Fruit fly (Drosophila melanogaster) whole organism, embryonic: ENCODE results near the gene RabGGTa.

Experiments
- Adf1 ChIP-seq: fragments of 200-800 bp; sonication (Bioruptor generic); IDR thresholded peaks from 2 replicates; pipeline ENCODE4 v1.3.6; 2022; ENCODE audit warnings: missing biosample characterization, missing genetic modification characterization
- Awh ChIP-seq: fragments of 200-800 bp; sonication (Bioruptor generic); IDR thresholded peaks from 2 replicates; pipeline ENCODE4, ENCODE4 v1.3.6; 2022; ENCODE audit warnings: missing biosample characterization, missing genetic modification characterization
- CG10543 ChIP-seq: fragments of 200-800 bp; sonication (Bioruptor generic); optimal IDR thresholded peaks from 3 replicates; lab custom pipeline; 2017; ENCODE audit warnings: missing biosample characterization, mild to moderate bottlenecking, missing genetic modification characterization, moderate library complexity
- CG12391 ChIP-seq: fragments of 200-800 bp; sonication (Bioruptor generic); optimal IDR thresholded peaks from 3 replicates; lab custom pipeline; 2018; ENCODE audit warnings: missing biosample characterization, mild to moderate bottlenecking, missing genetic modification characterization, moderate library complexity
- CG13894 ChIP-seq: fragments of 200-800 bp; sonication (Bioruptor generic); optimal IDR thresholded peaks from 3 replicates; lab custom pipeline; 2018; ENCODE audit warnings: missing biosample characterization, mild to moderate bottlenecking, missing genetic modification characterization, moderate library complexity
- CG1647 ChIP-seq: fragments of 200-800 bp; sonication (Bioruptor generic); optimal IDR thresholded peaks from 3 replicates; lab custom pipeline; 2016; ENCODE audit warnings: missing biosample characterization, missing genetic modification characterization
- CG18599 ChIP-seq: fragments of 200-800 bp; sonication (Bioruptor generic); optimal IDR thresholded peaks from 3 replicates; lab custom pipeline; 2017; ENCODE audit warnings: missing biosample characterization, missing genetic modification characterization, mild to moderate bottlenecking, moderate library complexity, missing genetic modification reagents
- CG18619 ChIP-seq: fragments of 200-800 bp; sonication (Bioruptor generic); optimal IDR thresholded peaks from 3 replicates; lab custom pipeline; 2017; ENCODE audit warnings: missing biosample characterization, mild to moderate bottlenecking, missing genetic modification characterization
- CG3065 ChIP-seq: fragments of 200-800 bp; sonication (Bioruptor generic); optimal IDR thresholded peaks from 2 replicates; lab custom pipeline; 2016; ENCODE audit warnings: missing biosample characterization, missing genetic modification characterization
- CG34376 ChIP-seq: fragments of 200-800 bp; sonication (Bioruptor generic); optimal IDR thresholded peaks from 2 replicates; lab custom pipeline; 2018; ENCODE audit warnings: missing biosample characterization, mild to moderate bottlenecking, missing genetic modification characterization
- CG5953 ChIP-seq: fragments of 200-800 bp; sonication (Bioruptor generic); IDR thresholded peaks from 2 replicates; pipeline ENCODE4 v1.3.6; 2022; ENCODE audit warnings: missing biosample characterization, missing genetic modification characterization
- CG6175 ChIP-seq: fragments of 200-800 bp; sonication (Bioruptor generic); IDR thresholded peaks from 3 replicates; pipeline ENCODE4 v1.3.6; 2022; ENCODE audit warnings: missing biosample characterization, missing genetic modification characterization
- CG7987 ChIP-seq: fragments of 200-800 bp; sonication (Bioruptor generic); optimal IDR thresholded peaks from 2 replicates; lab custom pipeline; 2018; ENCODE audit warnings: missing biosample characterization, mild to moderate bottlenecking, missing genetic modification characterization, moderate library complexity
- CHES-1-like ChIP-seq: fragments of 200-800 bp; sonication (Bioruptor generic); optimal IDR thresholded peaks from 2 replicates; lab custom pipeline; 2016; ENCODE audit warnings: missing biosample characterization, missing genetic modification characterization
- Chrac-16 ChIP-seq: fragments of 200-800 bp; sonication (Bioruptor generic); optimal IDR thresholded peaks from 3 replicates; lab custom pipeline; 2016; ENCODE audit warnings: missing biosample characterization, missing genetic modification characterization
- CoRest ChIP-seq: fragments of 200-800 bp; sonication (Bioruptor generic); optimal IDR thresholded peaks from 3 replicates; lab custom pipeline; 2018; ENCODE audit warnings: missing biosample characterization, mild to moderate bottlenecking, missing genetic modification characterization, moderate library complexity
- Dll ChIP-seq: fragments of 200-800 bp; sonication (Bioruptor generic); IDR thresholded peaks from 4 replicates; pipeline ENCODE4 v1.3.6; 2022; ENCODE audit warnings: missing biosample characterization, missing genetic modification characterization; ENCODE audit not compliant: partially characterized antibody
- Drgx ChIP-seq: fragments of 200-800 bp; sonication (Bioruptor generic); IDR thresholded peaks from 2 replicates; pipeline ENCODE4 v1.3.6; 2022; ENCODE audit warnings: missing biosample characterization, missing genetic modification characterization
- ERR ChIP-seq: fragments of 200-800 bp; sonication (Bioruptor generic); optimal IDR thresholded peaks from 2 replicates; lab custom pipeline; 2016; ENCODE audit warnings: missing biosample characterization, missing genetic modification characterization
- Eip74EF ChIP-seq, 2 experiments: fragments of 200-800 bp in 1 of 2; fragments of >200 bp in 1 of 2; sonication (Bioruptor generic) in 1 of 2; optimal IDR thresholded peaks; 2 replicates each; lab custom pipeline; 2017 to 2019; ENCODE audit warnings: missing biosample characterization in 2 of 2, missing genetic modification characterization in 2 of 2, mild to moderate bottlenecking in 1 of 2, moderate library complexity in 1 of 2
- Med ChIP-seq: fragments of 200-800 bp; sonication (Bioruptor generic); peaks from one replicate; lab custom pipeline; 2016; ENCODE audit warnings: missing biosample characterization, missing genetic modification characterization, mild to moderate bottlenecking, inconsistent platforms, moderate library complexity
- al ChIP-seq: fragments of 200-800 bp; sonication (Bioruptor generic); IDR thresholded peaks from 2 replicates; pipeline ENCODE4 v1.3.6; 2022; ENCODE audit warnings: missing biosample characterization, missing genetic modification characterization
- az2 ChIP-seq: fragments of 200-800 bp; sonication (Bioruptor generic); optimal IDR thresholded peaks from 3 replicates; lab custom pipeline; 2016; ENCODE audit warnings: missing biosample characterization, missing genetic modification characterization
- bbx ChIP-seq: fragments of 200-800 bp; sonication (Bioruptor generic); IDR thresholded peaks from 2 replicates; pipeline ENCODE4 v1.3.6; 2022; ENCODE audit warnings: missing biosample characterization, missing genetic modification characterization; ENCODE audit not compliant: partially characterized antibody
- chif ChIP-seq, 2 experiments: fragments of 200-800 bp; sonication (Bioruptor generic); optimal IDR thresholded peaks; 3 replicates each; lab custom pipeline; 2016; ENCODE audit warnings: missing biosample characterization in 2 of 2, missing genetic modification characterization in 2 of 2
- chinmo ChIP-seq: fragments of 200-800 bp; sonication (Bioruptor generic); IDR thresholded peaks from 4 replicates; pipeline ENCODE4 v1.3.6; 2022; ENCODE audit warnings: missing biosample characterization, missing genetic modification characterization; ENCODE audit not compliant: partially characterized antibody
- crp ChIP-seq, 2 experiments: fragments of 200-800 bp; sonication (Bioruptor generic); optimal IDR thresholded peaks; 2 replicates in 1 of 2; 3 replicates in 1 of 2; lab custom pipeline; 2017; ENCODE audit warnings: missing biosample characterization in 2 of 2, missing genetic modification characterization in 2 of 2, mild to moderate bottlenecking in 1 of 2, moderate library complexity in 1 of 2
- emc ChIP-seq: fragments of 200-800 bp; sonication (Bioruptor generic); optimal IDR thresholded peaks from 2 replicates; lab custom pipeline; 2016; ENCODE audit warnings: missing biosample characterization, missing genetic modification characterization
- en ChIP-seq: fragments of 200-800 bp; sonication (Bioruptor generic); optimal IDR thresholded peaks from 2 replicates; lab custom pipeline; 2016; ENCODE audit warnings: missing biosample characterization, missing genetic modification characterization
- gce ChIP-seq: fragments of 200-800 bp; sonication (Bioruptor generic); IDR thresholded peaks from 3 replicates; pipeline ENCODE4 v1.3.6; 2022; ENCODE audit warnings: missing biosample characterization, missing genetic modification characterization
- gsb-n ChIP-seq: fragments of 200-800 bp; sonication (Bioruptor generic); optimal IDR thresholded peaks from 3 replicates; lab custom pipeline; 2018; ENCODE audit warnings: missing biosample characterization, mild to moderate bottlenecking, missing genetic modification characterization
- hkb ChIP-seq, 2 experiments: fragments of 200-800 bp in 1 of 2; fragments of >200 bp in 1 of 2; sonication (Bioruptor generic) in 1 of 2; IDR thresholded peaks in 1 of 2; optimal IDR thresholded peaks in 1 of 2; 2 replicates each; pipeline versions ENCODE4 v1.3.6 to Lab custom; 2017 to 2022; ENCODE audit warnings: missing biosample characterization in 1 of 2, missing genetic modification characterization in 1 of 2
- insv ChIP-seq, 2 experiments: fragments of 200-800 bp; sonication (Bioruptor generic); optimal IDR thresholded peaks; 3 replicates each; lab custom pipeline; 2016 to 2018; ENCODE audit warnings: missing biosample characterization in 2 of 2, missing genetic modification characterization in 2 of 2
- kni ChIP-seq: fragments of 200-800 bp; sonication (Bioruptor generic); optimal IDR thresholded peaks from 3 replicates; lab custom pipeline; 2017; ENCODE audit warnings: mild to moderate bottlenecking, missing biosample characterization, missing genetic modification reagents, missing genetic modification characterization
- knrl ChIP-seq: fragments of 200-800 bp; sonication (Bioruptor generic); IDR thresholded peaks from 3 replicates; pipeline ENCODE4 v1.3.6; 2022; ENCODE audit warnings: missing biosample characterization, missing genetic modification characterization; ENCODE audit not compliant: partially characterized antibody
- oc ChIP-seq: fragments of 200-800 bp; sonication (Bioruptor generic); optimal IDR thresholded peaks from 2 replicates; lab custom pipeline; 2018; ENCODE audit warnings: missing biosample characterization, mild to moderate bottlenecking, missing genetic modification characterization, moderate library complexity
- pzg ChIP-seq: fragments of 200-800 bp; sonication (Bioruptor generic); optimal IDR thresholded peaks from 3 replicates; lab custom pipeline; 2018; ENCODE audit warnings: missing biosample characterization, mild to moderate bottlenecking, missing genetic modification characterization, moderate library complexity
- sens ChIP-seq: fragments of 200-800 bp; sonication (Bioruptor generic); peaks from one replicate; lab custom pipeline; 2016; ENCODE audit warnings: missing biosample characterization, missing genetic modification characterization
- slou ChIP-seq: fragments of 200-800 bp; sonication (Bioruptor generic); optimal IDR thresholded peaks from 3 replicates; lab custom pipeline; 2016; ENCODE audit warnings: missing biosample characterization, missing genetic modification characterization
- so ChIP-seq: fragments of 200-800 bp; sonication (Bioruptor generic); IDR thresholded peaks from 3 replicates; pipeline ENCODE4 v1.3.6; 2022; ENCODE audit warnings: missing biosample characterization, missing genetic modification characterization
- sqz ChIP-seq: fragments of 200-800 bp; sonication (Bioruptor generic); optimal IDR thresholded peaks from 3 replicates; lab custom pipeline; 2018; ENCODE audit warnings: missing biosample characterization, mild to moderate bottlenecking, missing genetic modification characterization
- sug ChIP-seq: fragments of 200-800 bp; optimal IDR thresholded peaks from 2 replicates; lab custom pipeline; 2019; ENCODE audit warnings: missing biosample characterization, mild to moderate bottlenecking, missing genetic modification characterization, moderate library complexity
- tna ChIP-seq: fragments of 200-800 bp; sonication (Bioruptor generic); IDR thresholded peaks from 2 replicates; pipeline ENCODE4 v1.3.6; 2022; ENCODE audit warnings: missing biosample characterization, missing genetic modification characterization; ENCODE audit not compliant: partially characterized antibody
- unc-4 ChIP-seq: fragments of 200-800 bp; sonication (Bioruptor generic); IDR thresholded peaks from 2 replicates; pipeline ENCODE4 v1.3.6; 2022; ENCODE audit warnings: missing biosample characterization, missing genetic modification characterization; ENCODE audit not compliant: partially characterized antibody
- zfh1 ChIP-seq: fragments of 200-800 bp; sonication (Bioruptor generic); IDR thresholded peaks from 3 replicates; pipeline ENCODE4 v1.3.6; 2022; ENCODE audit warnings: missing biosample characterization, missing genetic modification characterization

Gene RabGGTa

DNA sequence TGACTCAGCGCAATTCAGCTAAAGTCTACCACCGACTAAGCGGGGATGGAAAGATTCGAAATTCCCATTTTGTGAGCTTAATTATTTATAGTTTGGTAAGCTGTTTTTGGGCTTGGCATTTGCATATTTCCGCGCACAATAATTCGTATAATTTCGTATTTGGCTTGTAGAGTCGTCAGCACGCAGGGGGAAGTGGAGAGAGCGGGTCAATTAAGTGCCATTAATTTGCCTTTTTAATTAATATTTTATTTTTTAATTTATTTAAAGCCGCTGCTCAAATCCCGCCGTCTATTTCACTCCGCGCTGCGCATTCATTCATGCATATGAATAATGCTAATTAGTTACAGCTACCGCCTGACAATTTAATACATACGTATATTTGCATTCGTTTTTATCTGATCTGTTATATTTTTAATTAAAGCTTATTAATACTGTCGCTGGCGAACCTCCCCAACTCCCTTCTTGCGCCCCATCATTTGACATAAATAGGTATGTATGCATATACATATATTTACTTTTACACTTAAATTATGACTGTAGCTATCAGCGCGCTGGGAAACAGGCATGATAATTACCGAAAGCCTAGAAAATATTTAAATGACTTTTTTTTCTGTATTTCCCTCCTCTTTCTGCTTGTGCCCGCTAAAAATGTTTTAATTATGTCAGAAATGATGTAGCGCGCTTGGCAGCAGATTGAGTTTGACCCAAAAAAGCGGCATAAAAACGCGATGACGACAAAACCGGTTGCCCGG, 47.9 kb upstream of the RabGGTa start (continued):
- TF ChIP-seq gsb-n (tag; lab: Kevin White, UChicago) (peak; percentile 5), Dll (0 out of 4 replicates have a peak, but pooled peaks have one; percentile 9), Awh (GFP tag; lab: Robert Waterston, UW) (peak; percentile 95), sqz (GFP tag; lab: Kevin White, UChicago) (peak; percentile 90), sens (GFP tag; lab: Kevin White, UChicago) (peak; percentile 41), knrl (GFP tag; lab: Robert Waterston, UW) (no peak), Med (GFP tag; lab: Kevin White, UChicago) (peak; percentile 53), oc (peak; percentile 84)

- TF ChIP-seq az2 (GFP tag; lab: Kevin White, UChicago) (no peak), sqz (GFP tag; lab: Kevin White, UChicago) (peak; percentile 64), CG18619 (GFP tag; lab: Kevin White, UChicago) (peak; percentile 6), emc (GFP tag; lab: Kevin White, UChicago) (no peak), CHES-1-like (GFP tag; lab: Kevin White, UChicago) (no peak), CG13894 (tag; lab: Kevin White, UChicago) (peak; percentile 27), CG5953 (GFP tag; lab: Robert Waterston, UW) (no peak), CG18599 (peak; percentile 33), Med (GFP tag; lab: Kevin White, UChicago) (peak; percentile 72), CG3065 (peak; percentile 55), CG6175 (GFP tag; lab: Robert Waterston, UW) (peak; percentile 83), so (GFP tag; lab: Robert Waterston, UW) (peak; percentile 37; the same call in 1 of the 3 replicates), zfh1 (0 out of 3 replicates have a peak, but pooled peaks have one; percentile 8), tna (0 out of 2 replicates have a peak, but pooled peaks have one; percentile 19), Chrac-16 (GFP tag; lab: Kevin White, UChicago) (no peak), chif (GFP tag; optimal IDR thresholded peaks at IDR 0.05; lab: Kevin White, UChicago) (no peak), Drgx (GFP tag; lab: Robert Waterston, UW) (no peak), Adf1 (GFP tag; lab: Robert Waterston, UW) (peak; percentile 14; the same call in 1 of the 2 replicates), ERR (GFP tag; lab: Kevin White, UChicago) (no peak), kni (GFP tag; lab: Kevin White, UChicago) (peak; percentile 66), pzg (GFP tag; lab: Kevin White, UChicago) (no peak), slou (GFP tag; lab: Kevin White, UChicago) (no peak)
Measured at dm6 chr3R:5080538-5080838, 47.4 kb upstream of the RabGGTa start.

DNA sequence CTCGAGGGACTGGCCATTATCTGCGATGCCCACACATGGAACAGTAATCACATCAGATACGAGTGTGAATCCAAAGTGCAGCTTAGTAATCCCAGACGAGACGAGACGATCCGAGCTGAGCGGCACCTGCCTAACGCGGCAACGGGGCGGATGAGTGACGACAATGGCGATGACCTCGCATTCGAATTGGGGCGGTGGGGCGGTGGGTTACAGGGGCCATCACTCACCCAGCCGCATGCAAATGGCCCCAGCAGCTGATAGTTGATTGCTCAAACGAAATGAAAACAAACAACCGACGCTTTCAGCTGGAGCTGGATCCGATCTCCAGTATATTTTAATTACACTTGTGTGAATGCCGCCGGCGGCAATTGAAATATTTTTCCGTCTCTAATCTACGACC, 46.2 kb upstream of the RabGGTa start:
- TF ChIP-seq al (GFP tag; lab: Robert Waterston, UW): no peak
- peak in 1 of 2 experiments; percentile 33 for TF ChIP-seq Eip74EF (GFP tag; optimal IDR thresholded peaks at IDR 0.05; lab: Kevin White, UChicago)
- no peak for TF ChIP-seq hkb (optimal IDR thresholded peaks at IDR 0.05; lab: Kevin White, UChicago)
- no peak for TF ChIP-seq hkb (GFP tag; IDR thresholded peaks at IDR 0.05; lab: Robert Waterston, UW)
- no peak for TF ChIP-seq insv (GFP tag; optimal IDR thresholded peaks at IDR 0.05; lab: Kevin White, UChicago)
- TF ChIP-seq unc-4 (GFP tag; lab: Robert Waterston, UW): no peak
- peak; percentile 60 for TF ChIP-seq CG34376
- no peak for TF ChIP-seq Adf1 (GFP tag; lab: Robert Waterston, UW)
- TF ChIP-seq CG12391 (tag; lab: Kevin White, UChicago): no peak
- TF ChIP-seq chinmo (GFP tag; lab: Robert Waterston, UW): peak; percentile 84; the same call in 2 of the 4 replicates
- peak; percentile 7 for TF ChIP-seq oc
- TF ChIP-seq Drgx (GFP tag; lab: Robert Waterston, UW): no peak
- TF ChIP-seq gce: no peak
- no peak for TF ChIP-seq CG1647 (GFP tag; lab: Kevin White, UChicago)
- TF ChIP-seq sug (tag; lab: Kevin White, UChicago): peak; percentile 74
- peak; percentile 39 for TF ChIP-seq CG7987 (GFP tag; lab: Kevin White, UChicago)
- TF ChIP-seq CoRest: no peak
- 0 out of 2 replicates have a peak, but pooled peaks have one; percentile 26 for TF ChIP-seq bbx (GFP tag; lab: Robert Waterston, UW)
- no peak for TF ChIP-seq en
- TF ChIP-seq crp (GFP tag; optimal IDR thresholded peaks at IDR 0.05; lab: Kevin White, UChicago): peak in 1 of 2 experiments; percentile 17
- TF ChIP-seq CG10543 (GFP tag; lab: Kevin White, UChicago): peak; percentile 75
